Worm (Caenorhabditis elegans): Measurements from ENCODE around the gene srg-59.

- no peak for TF ChIP-seq fos-1 (tag; optimal IDR thresholded peaks at IDR 0.05)
- no peak for TF ChIP-seq lsy-2 (tag; optimal IDR thresholded peaks at IDR 0.05)
- TF ChIP-seq spr-1 (tag; optimal IDR thresholded peaks at IDR 0.05): no peak
- no peak for TF ChIP-seq lin-39 (tag; optimal IDR thresholded peaks at IDR 0.05)
- no peak for TF ChIP-seq ztf-11 (tag; optimal IDR thresholded peaks at IDR 0.05)
These were observed 17.2 kb upstream of the srg-59 start, which contains the start of gene srg-62 for ce11 chrV:2742298-2742697.
